Fruit fly (Drosophila melanogaster) whole organism, embryonic: ENCODE measurements around the gene CG1635.
A peak's percentile ranks its signal among the peaks of the same experiment; 100 is the strongest.

Experiments
- CG11723 ChIP-seq: fragments of 200-800 bp; sonication (Bioruptor generic); optimal IDR thresholded peaks from 2 replicates; lab custom pipeline; 2017; ENCODE audit warnings: missing biosample characterization, mild to moderate bottlenecking, missing genetic modification characterization
- CG12155 ChIP-seq: fragments of 200-800 bp; sonication (Bioruptor generic); optimal IDR thresholded peaks from 3 replicates; lab custom pipeline; 2016; ENCODE audit warnings: missing biosample characterization, missing genetic modification characterization
- CG12299 ChIP-seq: fragments of 200-800 bp; sonication (Bioruptor generic); optimal IDR thresholded peaks from 2 replicates; lab custom pipeline; 2018; ENCODE audit warnings: missing biosample characterization, mild to moderate bottlenecking, missing genetic modification characterization
- CG12769 ChIP-seq: fragments of 200-800 bp; sonication (Bioruptor generic); optimal IDR thresholded peaks from 2 replicates; lab custom pipeline; 2019; ENCODE audit warnings: missing biosample characterization, mild to moderate bottlenecking, missing genetic modification characterization, moderate library complexity
- CG14667 ChIP-seq: fragments of 200-800 bp; sonication (Bioruptor generic); IDR thresholded peaks from 2 replicates; pipeline ENCODE4 v1.3.6; 2022; ENCODE audit warnings: missing biosample characterization, missing genetic modification characterization
- CG15011 ChIP-seq: fragments of 200-800 bp; sonication (Bioruptor generic); optimal IDR thresholded peaks from 3 replicates; lab custom pipeline; 2018; ENCODE audit warnings: missing biosample characterization, mild to moderate bottlenecking, missing genetic modification characterization
- CG15269 ChIP-seq: fragments of 200-800 bp; sonication (Bioruptor generic); optimal IDR thresholded peaks from 2 replicates; lab custom pipeline; 2018; ENCODE audit warnings: missing biosample characterization, mild to moderate bottlenecking, missing genetic modification characterization, moderate library complexity
- CG18599 ChIP-seq: fragments of 200-800 bp; sonication (Bioruptor generic); optimal IDR thresholded peaks from 3 replicates; lab custom pipeline; 2017; ENCODE audit warnings: missing biosample characterization, missing genetic modification characterization, mild to moderate bottlenecking, moderate library complexity, missing genetic modification reagents
- CG2129 ChIP-seq: fragments of 200-800 bp; sonication (Bioruptor generic); IDR thresholded peaks from 2 replicates; pipeline ENCODE4 v1.3.6; 2022; ENCODE audit warnings: missing biosample characterization, missing genetic modification characterization; ENCODE audit not compliant: partially characterized antibody
- CG2712 ChIP-seq: fragments of 200-800 bp; optimal IDR thresholded peaks from 3 replicates; lab custom pipeline; 2019; ENCODE audit warnings: missing biosample characterization, mild to moderate bottlenecking, missing genetic modification characterization, moderate library complexity
- CG34224 ChIP-seq: fragments of 200-800 bp; sonication (Bioruptor generic); IDR thresholded peaks from 3 replicates; pipeline ENCODE4 v1.3.6; 2022; ENCODE audit warnings: missing biosample characterization, missing genetic modification characterization; ENCODE audit not compliant: partially characterized antibody
- CG5245 ChIP-seq: fragments of 200-800 bp; sonication (Bioruptor generic); optimal IDR thresholded peaks from 3 replicates; lab custom pipeline; 2016; ENCODE audit warnings: missing biosample characterization, missing genetic modification characterization
- CG9215 ChIP-seq: fragments of 200-800 bp; sonication (Bioruptor generic); IDR thresholded peaks from 2 replicates; pipeline ENCODE4 v1.3.6; 2022; ENCODE audit warnings: missing biosample characterization, missing genetic modification characterization
- CG9437 ChIP-seq: fragments of 200-800 bp; sonication (Bioruptor generic); optimal IDR thresholded peaks from 2 replicates; lab custom pipeline; 2018; ENCODE audit warnings: missing biosample characterization, mild to moderate bottlenecking, missing genetic modification characterization
- Chrac-16 ChIP-seq: fragments of 200-800 bp; sonication (Bioruptor generic); optimal IDR thresholded peaks from 3 replicates; lab custom pipeline; 2016; ENCODE audit warnings: missing biosample characterization, missing genetic modification characterization
- Dbx ChIP-seq: fragments of 200-800 bp; sonication (Bioruptor generic); IDR thresholded peaks from 3 replicates; pipeline ENCODE4 v1.3.6; 2022; ENCODE audit warnings: missing biosample characterization, missing genetic modification characterization
- Dll ChIP-seq: fragments of 200-800 bp; sonication (Bioruptor generic); IDR thresholded peaks from 4 replicates; pipeline ENCODE4 v1.3.6; 2022; ENCODE audit warnings: missing biosample characterization, missing genetic modification characterization; ENCODE audit not compliant: partially characterized antibody
- E2f1 ChIP-seq: fragments of 200-800 bp; sonication (Bioruptor generic); IDR thresholded peaks from 2 replicates; pipeline ENCODE4 v1.3.6; 2022; ENCODE audit warnings: missing biosample characterization, missing genetic modification characterization
- Hand ChIP-seq: fragments of 200-800 bp; sonication (Bioruptor generic); optimal IDR thresholded peaks from 2 replicates; lab custom pipeline; 2017; ENCODE audit warnings: mild to moderate bottlenecking, missing biosample characterization, missing genetic modification reagents, missing genetic modification characterization
- Mrtf ChIP-seq: fragments of 200-800 bp; sonication (Bioruptor generic); IDR thresholded peaks from 3 replicates; pipeline ENCODE4 v1.3.6; 2022; ENCODE audit warnings: missing biosample characterization, missing genetic modification characterization
- Neu2 ChIP-seq: fragments of 200-800 bp; sonication (Bioruptor generic); optimal IDR thresholded peaks from 3 replicates; lab custom pipeline; 2016; ENCODE audit warnings: missing biosample characterization, missing genetic modification characterization, borderline replicate concordance
- Oli ChIP-seq: fragments of 200-800 bp; sonication (Bioruptor generic); optimal IDR thresholded peaks from 2 replicates; lab custom pipeline; 2018; ENCODE audit warnings: missing biosample characterization, mild to moderate bottlenecking, missing genetic modification characterization, moderate library complexity
- Optix ChIP-seq: fragments of 200-800 bp; sonication (Bioruptor generic); IDR thresholded peaks from 3 replicates; pipeline ENCODE4 v1.3.6; 2022; ENCODE audit warnings: missing biosample characterization, missing genetic modification characterization
- Ptx1 ChIP-seq: fragments of 200-800 bp; sonication (Bioruptor generic); IDR thresholded peaks from 2 replicates; pipeline ENCODE4 v1.3.6; 2022; ENCODE audit warnings: missing biosample characterization, missing genetic modification characterization
- Side ChIP-seq: fragments of 200-800 bp; sonication (Bioruptor generic); optimal IDR thresholded peaks from 2 replicates; lab custom pipeline; 2016; ENCODE audit warnings: missing biosample characterization, missing genetic modification characterization
- Sox102F ChIP-seq: fragments of 200-800 bp; sonication (Bioruptor generic); optimal IDR thresholded peaks from 2 replicates; lab custom pipeline; 2018; ENCODE audit warnings: missing biosample characterization, mild to moderate bottlenecking, missing genetic modification characterization, moderate library complexity
- Vsx1 ChIP-seq: fragments of 200-800 bp; sonication (Bioruptor generic); optimal IDR thresholded peaks from 2 replicates; lab custom pipeline; 2017; ENCODE audit warnings: missing biosample characterization, mild to moderate bottlenecking, missing genetic modification characterization, missing genetic modification reagents
- ato ChIP-seq: fragments of 200-800 bp; sonication (Bioruptor generic); IDR thresholded peaks from 2 replicates; pipeline ENCODE4 v1.3.6; 2022; ENCODE audit warnings: missing biosample characterization, missing genetic modification characterization; ENCODE audit not compliant: partially characterized antibody
- croc ChIP-seq: fragments of 200-800 bp; sonication (Bioruptor generic); conservative IDR thresholded peaks from 3 replicates; pipeline ENCODE4 v1.3.6; 2022; ENCODE audit warnings: missing biosample characterization, missing genetic modification characterization
- dpn ChIP-seq, 2 experiments: fragments of 200-800 bp; sonication (Bioruptor generic); optimal IDR thresholded peaks; 3 replicates each; lab custom pipeline; 2016; ENCODE audit warnings: missing biosample characterization in 2 of 2, missing genetic modification characterization in 2 of 2
- esg ChIP-seq: fragments of 200-800 bp; sonication (Bioruptor generic); conservative IDR thresholded peaks from 2 replicates; pipeline ENCODE4 v1.3.6; 2022; ENCODE audit warnings: missing biosample characterization, missing genetic modification characterization
- ewg ChIP-seq: fragments of 200-800 bp; sonication (Bioruptor generic); optimal IDR thresholded peaks from 3 replicates; lab custom pipeline; 2017; ENCODE audit warnings: mild to moderate bottlenecking, missing biosample characterization, missing genetic modification reagents, missing genetic modification characterization
- fru ChIP-seq: fragments of >200 bp; optimal IDR thresholded peaks from 2 replicates; lab custom pipeline; 2017
- gfzf ChIP-seq: fragments of 200-800 bp; sonication (Bioruptor generic); optimal IDR thresholded peaks from 2 replicates; lab custom pipeline; 2016; ENCODE audit warnings: missing biosample characterization, mild to moderate bottlenecking, missing genetic modification characterization, moderate library complexity
- ind ChIP-seq: fragments of 200-800 bp; sonication (Bioruptor generic); optimal IDR thresholded peaks from 3 replicates; lab custom pipeline; 2016; ENCODE audit warnings: missing biosample characterization, missing genetic modification characterization
- jing ChIP-seq: fragments of 200-800 bp; sonication (Bioruptor generic); optimal IDR thresholded peaks from 2 replicates; lab custom pipeline; 2018; ENCODE audit warnings: missing biosample characterization, mild to moderate bottlenecking, missing genetic modification characterization
- klu ChIP-seq: fragments of 200-800 bp; sonication (Bioruptor generic); IDR thresholded peaks from 2 replicates; pipeline ENCODE4 v1.3.6; 2022; ENCODE audit warnings: missing biosample characterization, missing genetic modification characterization
- nom ChIP-seq: fragments of 200-800 bp; sonication (Bioruptor generic); optimal IDR thresholded peaks from 2 replicates; lab custom pipeline; 2017; ENCODE audit warnings: missing biosample characterization, missing genetic modification characterization, mild to moderate bottlenecking, moderate library complexity, missing genetic modification reagents
- otp ChIP-seq: fragments of 200-800 bp; sonication (Bioruptor generic); IDR thresholded peaks from 3 replicates; pipeline ENCODE4, ENCODE4 v1.3.6; 2022; ENCODE audit warnings: missing biosample characterization, missing genetic modification characterization
- p53 ChIP-seq: fragments of 200-800 bp; sonication (Bioruptor generic); optimal IDR thresholded peaks from 2 replicates; lab custom pipeline; 2016; ENCODE audit warnings: missing biosample characterization, missing genetic modification characterization
- pan ChIP-seq, 4 experiments: fragments of >200 bp in 3 of 4; fragments of 200-800 bp in 1 of 4; sonication (Bioruptor generic) in 1 of 4; optimal IDR thresholded peaks in 3 of 4; IDR thresholded peaks in 1 of 4; 2 replicates each; pipeline versions ENCODE4 v1.3.6 to Lab custom; 2017 to 2022; ENCODE audit warnings: missing biosample characterization in 2 of 4, missing genetic modification characterization in 2 of 4, mixed read lengths in 1 of 4
- phol ChIP-seq: fragments of 200-800 bp; sonication (Bioruptor generic); optimal IDR thresholded peaks from 3 replicates; lab custom pipeline; 2018; ENCODE audit warnings: missing biosample characterization, mild to moderate bottlenecking, missing genetic modification characterization, moderate library complexity
- ranshi ChIP-seq: fragments of 200-800 bp; sonication (Bioruptor generic); IDR thresholded peaks from 2 replicates; pipeline ENCODE4 v1.3.6; 2022; ENCODE audit warnings: missing biosample characterization, missing genetic modification characterization
- rib ChIP-seq: fragments of 200-800 bp; sonication (Bioruptor generic); IDR thresholded peaks from 2 replicates; pipeline ENCODE4 v1.3.6; 2022; ENCODE audit warnings: missing biosample characterization, missing genetic modification characterization
- slou ChIP-seq: fragments of 200-800 bp; sonication (Bioruptor generic); optimal IDR thresholded peaks from 3 replicates; lab custom pipeline; 2016; ENCODE audit warnings: missing biosample characterization, missing genetic modification characterization
- wdn ChIP-seq: fragments of 200-800 bp; sonication (Bioruptor generic); IDR thresholded peaks from 2 replicates; pipeline ENCODE4 v1.3.6; 2022; ENCODE audit warnings: missing biosample characterization, missing genetic modification characterization

Gene CG1635

dm6 chr3R:31592256-31592879 lies 3.9 kb downstream of the CG1635 start, which contains the start of gene CG1774 (continued):
- TF ChIP-seq Ptx1 (GFP tag; lab: Robert Waterston, UW) (peak; percentile 85), jing (GFP tag; lab: Kevin White, UChicago) (no peak), slou (GFP tag; lab: Kevin White, UChicago) (peak; percentile 33), otp (GFP tag; lab: Robert Waterston, UW) (peak; percentile 66; the same call in 2 of the 3 replicates), Sox102F (GFP tag; lab: Kevin White, UChicago) (no peak), Optix (0 out of 3 replicates have a peak, but pooled peaks have one; percentile 52), Vsx1 (GFP tag; lab: Kevin White, UChicago) (peak; percentile 51), CG14667 (GFP tag; lab: Robert Waterston, UW) (no peak; the same call in 1 of the 2 replicates), Hand (GFP tag; lab: Kevin White, UChicago) (peak; percentile 85), ato (GFP tag; lab: Robert Waterston, UW) (no peak), ranshi (peak; percentile 75), CG9437 (peak; percentile 33), Chrac-16 (peak; percentile 66), Neu2 (no peak), Dll (GFP tag; lab: Robert Waterston, UW) (no peak), Mrtf (GFP tag; lab: Robert Waterston, UW) (peak; percentile 41; the same call in 1 of the 3 replicates), phol (tag; lab: Kevin White, UChicago) (peak; percentile 67), wdn (peak; percentile 65; the same call in 1 of the 2 replicates), CG15011 (GFP tag; lab: Kevin White, UChicago) (peak; percentile 70), CG12769 (peak; percentile 93)

dm6 chr3R:31596071-31596883 lies 7.8 kb downstream of the CG1635 start, which contains the start of gene RpL6:
Gene RpL6, minus strand, starts transcription at chr3R:31596204.
- TF ChIP-seq CG2129 (GFP tag; lab: Robert Waterston, UW) (peak; percentile 41; the same call in 1 of the 2 replicates), CG5245 (GFP tag; lab: Kevin White, UChicago) (no peak), CG14667 (GFP tag; lab: Robert Waterston, UW) (no peak), E2f1 (no peak), CG18599 (GFP tag; lab: Kevin White, UChicago) (peak; percentile 38), klu (GFP tag; lab: Robert Waterston, UW) (no peak), fru (lab: Kevin White, UChicago) (no peak), ewg (GFP tag; lab: Kevin White, UChicago) (no peak), pan (optimal IDR thresholded peaks at IDR 0.05; lab: Kevin White, UChicago) (no peak), pan (GFP tag; optimal IDR thresholded peaks at IDR 0.05 in 1 of 2, IDR thresholded peaks at IDR 0.05 in 1 of 2) (no peak), rib (no peak), croc (no peak), Oli (tag; lab: Kevin White, UChicago) (no peak), CG15269 (tag; lab: Kevin White, UChicago) (peak; percentile 13), Ptx1 (GFP tag; lab: Robert Waterston, UW) (no peak), nom (peak; percentile 49), Vsx1 (GFP tag; lab: Kevin White, UChicago) (no peak), esg (GFP tag; lab: Robert Waterston, UW) (no peak), CG34224 (GFP tag; lab: Robert Waterston, UW) (peak; percentile 88), CG2712 (tag; lab: Kevin White, UChicago) (peak; percentile 53), ind (GFP tag; lab: Kevin White, UChicago) (no peak), CG9215 (GFP tag; lab: Robert Waterston, UW) (no peak), Side (GFP tag; lab: Kevin White, UChicago) (peak; percentile 20), CG12155 (GFP tag; lab: Kevin White, UChicago) (no peak), gfzf (GFP tag; lab: Kevin White, UChicago) (peak; percentile 93), CG12299 (peak; percentile 28), CG11723 (no peak), dpn (GFP tag; optimal IDR thresholded peaks at IDR 0.05; lab: Kevin White, UChicago) (peak in 1 of 2 experiments; percentile 3), Dbx (no peak; the same call in 2 of the 3 replicates), p53 (GFP tag; lab: Kevin White, UChicago) (no peak)
